Worm (Caenorhabditis elegans): ENCODE data around the gene ZK1127.5.

The ZK1127.5 gene

DNA sequence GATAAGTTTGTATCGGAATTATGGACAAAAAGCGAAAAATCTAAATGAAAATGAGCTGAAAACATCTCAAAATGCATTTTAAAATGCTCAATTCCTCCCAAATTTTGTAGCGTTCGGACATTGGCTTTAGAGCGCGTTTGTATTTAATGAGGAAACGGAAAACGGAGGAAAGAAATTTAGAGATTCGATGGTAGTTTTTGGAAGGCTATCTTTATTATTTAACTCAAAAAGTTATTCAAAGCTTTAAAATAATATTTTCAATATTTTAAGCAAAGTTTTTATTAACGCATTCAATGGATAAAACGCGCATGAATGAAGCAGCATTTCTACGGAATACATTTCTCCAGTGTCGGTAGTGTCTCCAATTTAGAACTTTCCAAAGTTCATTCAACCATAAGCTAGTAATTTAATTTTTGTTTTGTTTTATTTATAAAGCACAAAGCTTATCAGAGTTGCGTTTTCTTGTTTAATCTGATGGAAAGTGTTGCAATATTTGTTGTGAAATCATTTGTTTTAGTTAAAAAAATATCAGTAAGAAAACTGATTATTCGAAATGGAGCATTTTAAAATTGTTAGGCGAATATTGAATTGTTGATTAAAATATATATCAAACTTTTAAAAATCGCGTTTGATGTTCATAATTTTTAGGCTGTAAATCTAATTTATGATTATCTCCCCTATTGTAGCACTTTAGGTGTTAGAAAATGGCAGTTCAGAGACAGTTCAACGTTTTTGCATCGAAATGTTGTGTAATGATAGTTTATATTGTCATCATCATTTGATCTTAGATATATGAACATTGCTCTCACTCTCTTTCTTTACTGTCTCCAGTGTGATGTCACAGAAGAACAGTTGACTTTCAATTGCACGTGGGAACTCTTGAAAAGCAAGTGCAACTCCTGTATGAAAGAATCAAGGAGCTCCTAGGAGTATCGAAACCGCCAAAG is 22.4 kb downstream of the ZK1127.5 start (continued):
- TF ChIP-seq C34B4.2 (tag; optimal IDR thresholded peaks at IDR 0.05) (no peak), unc-62 (GFP tag; optimal IDR thresholded peaks at IDR 0.05) (no peak), mef-2 (tag; optimal IDR thresholded peaks at IDR 0.05) (no peak), ztf-11 (tag; optimal IDR thresholded peaks at IDR 0.05) (peak in 1 of 2 experiments; percentile 78), ama-1 (optimal IDR thresholded peaks at IDR 0.05) (no peak), nhr-237 (tag; optimal IDR thresholded peaks at IDR 0.05) (peak; percentile 58), lin-13 (GFP tag; optimal IDR thresholded peaks at IDR 0.05) (peak; percentile 54), blmp-1 (tag; optimal IDR thresholded peaks at IDR 0.05) (peak; percentile 55), lin-35 (GFP tag; optimal IDR thresholded peaks at IDR 0.05) (peak; percentile 72 to 78), skn-1 (tag; optimal IDR thresholded peaks at IDR 0.05) (peak; percentile 77), mep-1 (tag; optimal IDR thresholded peaks at IDR 0.05) (peak; percentile 89), swsn-7 (tag; optimal IDR thresholded peaks at IDR 0.05) (peak; percentile 73), ets-5 (GFP tag; IDR thresholded peaks at IDR 0.05) (no peak), C04F5.9 (tag; optimal IDR thresholded peaks at IDR 0.05) (peak; percentile 67), rnt-1 (tag; optimal IDR thresholded peaks at IDR 0.05) (peak; percentile 68), mdl-1 (tag; optimal IDR thresholded peaks at IDR 0.05) (peak in 1 of 2 experiments; percentile 17), ceh-8 (GFP tag; optimal IDR thresholded peaks at IDR 0.05) (peak; percentile 17), nhr-11 (tag; optimal IDR thresholded peaks at IDR 0.05) (peak; percentile 23), nhr-85 (tag) (peak; percentile 85), nhr-76 (tag; optimal IDR thresholded peaks at IDR 0.05) (no peak), aha-1 (tag; optimal IDR thresholded peaks at IDR 0.05) (no peak), hpl-2 (GFP tag; optimal IDR thresholded peaks at IDR 0.05) (no peak), dsc-1 (tag; optimal IDR thresholded peaks at IDR 0.05) (peak; percentile 75), mab-9 (GFP tag; IDR thresholded peaks at IDR 0.05) (no peak), lin-15B (tag; optimal IDR thresholded peaks at IDR 0.05) (peak; percentile 70), nhr-20 (tag; optimal IDR thresholded peaks at IDR 0.05) (peak; percentile 79), ztf-4 (tag; optimal IDR thresholded peaks at IDR 0.05) (no peak), nhr-84 (tag; optimal IDR thresholded peaks at IDR 0.05) (no peak), pag-3 (tag; optimal IDR thresholded peaks at IDR 0.05; ENCODE audit: borderline replicate concordance, insufficient read depth) (no peak), lin-14 (GFP tag; optimal IDR thresholded peaks at IDR 0.05) (peak; percentile 94), lsy-2 (tag; optimal IDR thresholded peaks at IDR 0.05) (peak; percentile 71 to 91), ceh-82 (tag; optimal IDR thresholded peaks at IDR 0.05) (peak; percentile 22 to 34 (median 32)), unc-86 (tag; optimal IDR thresholded peaks at IDR 0.05) (peak; percentile 59), isw-1 (GFP tag; IDR thresholded peaks at IDR 0.05) (peak; percentile 76), lin-39 (tag; optimal IDR thresholded peaks at IDR 0.05) (no peak)

DNA sequence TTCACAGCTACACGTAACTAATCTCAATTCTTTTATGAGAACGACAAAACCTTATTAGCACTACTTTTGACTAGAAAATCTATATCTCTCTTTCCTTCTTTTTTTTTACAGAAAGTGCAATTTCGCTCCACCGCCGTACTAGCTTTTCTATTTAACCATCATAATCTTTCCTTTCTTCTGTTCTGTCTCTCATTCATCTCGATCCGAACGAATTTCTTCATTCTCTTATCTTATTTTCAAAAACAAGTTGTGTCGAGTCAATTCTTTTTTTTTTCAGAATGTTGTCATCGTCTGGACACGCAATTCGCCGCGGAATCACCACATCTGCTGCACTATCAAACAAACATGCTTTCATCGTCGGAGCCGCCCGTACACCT is 23.1 kb downstream of the ZK1127.5 start, which contains the start of gene kat-1:
TSS of gene kat-1 (plus strand) at position 278 of the 377 bp plus-strand sequence.
- no peak for TF ChIP-seq skn-1 (tag; optimal IDR thresholded peaks at IDR 0.05)
- TF ChIP-seq dpl-1 (GFP tag; optimal IDR thresholded peaks at IDR 0.05): no peak
- TF ChIP-seq fkh-10 (GFP tag; optimal IDR thresholded peaks at IDR 0.05): no peak
- no peak for TF ChIP-seq alr-1 (tag; optimal IDR thresholded peaks at IDR 0.05; ENCODE audit: borderline replicate concordance)
- TF ChIP-seq hpl-2 (GFP tag; optimal IDR thresholded peaks at IDR 0.05): no peak
- TF ChIP-seq ama-1 (optimal IDR thresholded peaks at IDR 0.05): no peak
- no peak for TF ChIP-seq hlh-4 (tag; optimal IDR thresholded peaks at IDR 0.05)
- TF ChIP-seq nhr-11 (tag; optimal IDR thresholded peaks at IDR 0.05): no peak
- no peak for TF ChIP-seq swsn-7 (tag; optimal IDR thresholded peaks at IDR 0.05)
- no peak for TF ChIP-seq xbp-1 (tag; optimal IDR thresholded peaks at IDR 0.05)
- no peak for TF ChIP-seq elt-3 (tag; optimal IDR thresholded peaks at IDR 0.05)
- no peak for TF ChIP-seq grh-1 (GFP tag; IDR thresholded peaks at IDR 0.05)
- TF ChIP-seq Y116A8C.19 (tag; optimal IDR thresholded peaks at IDR 0.05; ENCODE audit: borderline replicate concordance): no peak

Measured in whole organism, L1 larva.